Fruit fly (Drosophila melanogaster): Measurements from ENCODE around the gene CG42537.
A peak's percentile ranks its signal among the peaks of the same experiment; 100 is the strongest.

DNA sequence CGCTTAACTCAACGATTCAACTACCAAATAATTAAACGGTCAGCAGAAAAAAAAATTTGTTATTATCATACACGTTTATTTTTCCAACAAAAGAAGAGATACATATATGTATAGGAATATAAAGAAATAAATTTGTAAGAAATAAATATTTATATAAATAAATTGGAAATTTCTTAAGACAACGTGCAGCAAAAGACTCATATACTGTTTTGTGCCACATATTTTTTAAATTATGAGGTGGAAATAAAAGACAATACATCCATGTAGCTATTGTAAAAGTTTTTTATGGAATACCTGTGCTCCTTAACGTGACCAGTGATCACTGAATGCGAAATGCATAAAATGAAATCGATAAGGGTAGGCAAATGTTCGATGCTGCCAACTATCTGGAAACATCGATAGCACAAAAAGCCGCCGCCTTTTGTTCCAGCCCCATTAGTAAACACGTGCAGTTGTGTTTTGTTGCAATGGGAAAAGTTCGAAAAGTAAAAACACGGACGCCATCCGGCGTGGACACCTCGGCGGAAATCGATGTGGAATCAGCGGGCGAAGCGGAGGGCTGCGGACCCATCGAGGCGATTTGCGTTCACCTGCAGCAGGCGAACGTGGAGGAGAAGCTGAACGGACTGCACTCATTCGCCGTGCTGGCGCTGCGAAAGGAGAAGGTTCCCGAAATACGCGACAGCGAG, 8.9 kb upstream of the CG42537 start, which contains the start of gene CG10286:
- TF ChIP-seq so (GFP tag; IDR thresholded peaks at IDR 0.05) (0 out of 3 replicates have a peak, but pooled peaks have one; percentile 13), sug (tag; optimal IDR thresholded peaks at IDR 0.05) (peak; percentile 52), Mad (GFP tag; optimal IDR thresholded peaks at IDR 0.05) (no peak), CG42726 (GFP tag; IDR thresholded peaks at IDR 0.05; ENCODE audit: partially characterized antibody) (peak; percentile 65), sima (GFP tag; optimal IDR thresholded peaks at IDR 0.05) (no peak)

Measured in whole organism, embryonic.